Worm (Caenorhabditis elegans): ENCODE results near the gene metl-18.

ce11 chrIII:3423924-3424323 lies 1.6 kb upstream of the metl-18 start:
- TF ChIP-seq lsy-2 (tag; optimal IDR thresholded peaks at IDR 0.05) (no peak), nhr-12 (tag; optimal IDR thresholded peaks at IDR 0.05) (no peak), ceh-83 (GFP tag; optimal IDR thresholded peaks at IDR 0.05) (no peak), drap-1 (GFP tag; optimal IDR thresholded peaks at IDR 0.05) (no peak)

Data from whole organism, mixed stage, embryonic.